Worm (Caenorhabditis elegans) whole organism, midembryonic: ENCODE results near the gene C18E9.2.

Experiments used
- T22C8.4 ChIP-seq: fragments of 200-800 bp; sonication (Bioruptor generic); IDR thresholded peaks from 2 replicates; pipeline ENCODE4 v1.3.6; 2022; ENCODE audit warnings: missing genetic modification characterization, missing compliant biosample characterization
- cog-1 ChIP-seq: sonication (generic microtip); optimal IDR thresholded peaks from 2 replicates; lab custom pipeline; 2016; ENCODE audit warnings: missing genetic modification characterization, missing compliant biosample characterization
- flt-1 ChIP-seq: fragments of 200-800 bp; sonication (Bioruptor generic); IDR thresholded peaks from 2 replicates; pipeline ENCODE4 v1.3.6; 2022; ENCODE audit warnings: missing genetic modification characterization, missing compliant biosample characterization
- klf-2 ChIP-seq: fragments of 200-800 bp; sonication (Bioruptor generic); conservative IDR thresholded peaks from 2 replicates; pipeline ENCODE4 v1.3.6; 2022; ENCODE audit warnings: missing genetic modification reagents, missing genetic modification characterization, missing compliant biosample characterization
- med-1 ChIP-seq: sonication (generic microtip); optimal IDR thresholded peaks from 2 replicates; lab custom pipeline; 2017; ENCODE audit warnings: missing genetic modification characterization, mild to moderate bottlenecking, missing compliant biosample characterization, antibody characterized with exemption, missing genetic modification reagents; ENCODE audit not compliant: insufficient read depth
- ref-1 ChIP-seq: fragments of 200-800 bp; sonication (Bioruptor generic); conservative IDR thresholded peaks from 2 replicates; pipeline ENCODE4 v1.3.6; 2022; ENCODE audit warnings: missing genetic modification reagents, missing genetic modification characterization, missing compliant biosample characterization
- tab-1 ChIP-seq: fragments of 200-800 bp; sonication (Bioruptor generic); IDR thresholded peaks from 2 replicates; pipeline ENCODE4 v1.3.6; 2022; ENCODE audit warnings: missing genetic modification characterization, missing compliant biosample characterization
- ztf-23 ChIP-seq: fragments of 200-800 bp; sonication (Bioruptor generic); IDR thresholded peaks from 2 replicates; pipeline ENCODE4 v1.3.6; 2022; ENCODE audit warnings: missing genetic modification reagents, missing genetic modification characterization, missing compliant biosample characterization
- ztf-29 ChIP-seq: fragments of 200-800 bp; sonication (Bioruptor generic); IDR thresholded peaks from 2 replicates; pipeline ENCODE4 v1.3.6; 2022; ENCODE audit warnings: missing genetic modification reagents, missing genetic modification characterization, missing compliant biosample characterization

Gene C18E9.2

ce11 chrII:8996064-8996463 is 31.3 kb downstream of the C18E9.2 start, which contains the start of gene ndub-2:
Gene ndub-2 (plus strand): TSS chrII:8996364.
- TF ChIP-seq cog-1 (tag; lab: Kevin White, UChicago) (no peak), med-1 (GFP tag; lab: Kevin White, UChicago) (no peak), ztf-23 (GFP tag; lab: Robert Waterston, UW) (no peak), tab-1 (no peak), flt-1 (GFP tag; lab: Robert Waterston, UW) (no peak), klf-2 (GFP tag; lab: Robert Waterston, UW) (no peak), ref-1 (GFP tag; lab: Robert Waterston, UW) (no peak)

DNA sequence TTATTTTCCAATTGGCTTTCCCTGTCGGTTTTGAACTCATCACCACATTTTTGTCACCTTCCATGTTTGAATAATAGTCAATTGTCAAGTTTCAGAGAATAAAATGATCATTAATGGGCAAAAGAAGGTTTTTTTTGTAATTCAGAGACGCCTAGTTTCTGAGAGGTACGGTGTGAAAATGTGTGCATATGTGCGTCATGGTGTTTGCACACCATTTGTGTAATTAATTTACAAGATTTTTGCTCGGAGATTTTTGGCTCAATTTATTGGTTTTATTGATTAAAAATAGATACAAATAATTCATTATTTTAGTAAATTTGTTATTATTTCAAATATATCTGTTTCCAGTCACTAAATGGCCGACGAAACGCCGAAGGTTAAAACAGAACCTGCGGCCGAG is 32.7 kb downstream of the C18E9.2 start, which contains the start of the genes F44G4.3 and tdp-1:
Gene F44G4.3 (minus strand): TSS at position 184 of the 400 bp plus-strand sequence.
Gene tdp-1 (plus strand): TSS at position 347 of the 400 bp plus-strand sequence.
- no peak for TF ChIP-seq tab-1
- no peak for TF ChIP-seq med-1 (GFP tag; lab: Kevin White, UChicago)
- no peak for TF ChIP-seq ztf-29 (GFP tag; lab: Robert Waterston, UW)
- no peak for TF ChIP-seq T22C8.4 (GFP tag; lab: Robert Waterston, UW)
- TF ChIP-seq flt-1 (GFP tag; lab: Robert Waterston, UW) = no peak
- no peak for TF ChIP-seq ref-1 (GFP tag; lab: Robert Waterston, UW)
- TF ChIP-seq ztf-23 (GFP tag; lab: Robert Waterston, UW) = no peak
- TF ChIP-seq klf-2 (GFP tag; lab: Robert Waterston, UW) = no peak
- TF ChIP-seq cog-1 (tag; lab: Kevin White, UChicago) = no peak

DNA sequence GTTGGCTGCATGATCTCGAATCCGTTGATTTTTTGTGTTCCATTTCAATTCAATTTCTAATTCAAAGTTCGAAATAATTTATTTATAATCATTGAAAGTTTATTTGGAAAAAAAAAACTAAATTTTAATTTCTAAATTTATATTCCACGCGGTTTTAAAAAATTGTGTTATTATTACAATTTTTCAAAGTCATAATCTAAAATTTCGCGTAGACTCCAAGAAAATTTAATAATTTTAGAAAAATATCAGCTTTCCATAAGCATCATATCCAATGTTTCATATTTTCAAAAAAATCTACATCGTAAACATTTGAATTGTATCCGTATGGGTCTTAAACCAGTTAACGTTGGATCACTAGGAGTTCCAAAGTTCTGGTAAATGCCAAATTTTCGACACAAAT is 35.5 kb downstream of the C18E9.2 start, which contains the start of gene F44G4.5:
Gene F44G4.5 (minus strand): TSS at position 101 of the 400 bp plus-strand sequence.
- no peak for TF ChIP-seq T22C8.4 (GFP tag; lab: Robert Waterston, UW)
- no peak for TF ChIP-seq cog-1 (tag; lab: Kevin White, UChicago)
- TF ChIP-seq flt-1 (GFP tag; lab: Robert Waterston, UW) = no peak
- no peak for TF ChIP-seq med-1 (GFP tag; lab: Kevin White, UChicago)
- no peak for TF ChIP-seq klf-2 (GFP tag; lab: Robert Waterston, UW)
- TF ChIP-seq ztf-23 (GFP tag; lab: Robert Waterston, UW) = no peak
- TF ChIP-seq ztf-29 (GFP tag; lab: Robert Waterston, UW) = no peak
- TF ChIP-seq ref-1 (GFP tag; lab: Robert Waterston, UW) = no peak
- no peak for TF ChIP-seq tab-1

DNA sequence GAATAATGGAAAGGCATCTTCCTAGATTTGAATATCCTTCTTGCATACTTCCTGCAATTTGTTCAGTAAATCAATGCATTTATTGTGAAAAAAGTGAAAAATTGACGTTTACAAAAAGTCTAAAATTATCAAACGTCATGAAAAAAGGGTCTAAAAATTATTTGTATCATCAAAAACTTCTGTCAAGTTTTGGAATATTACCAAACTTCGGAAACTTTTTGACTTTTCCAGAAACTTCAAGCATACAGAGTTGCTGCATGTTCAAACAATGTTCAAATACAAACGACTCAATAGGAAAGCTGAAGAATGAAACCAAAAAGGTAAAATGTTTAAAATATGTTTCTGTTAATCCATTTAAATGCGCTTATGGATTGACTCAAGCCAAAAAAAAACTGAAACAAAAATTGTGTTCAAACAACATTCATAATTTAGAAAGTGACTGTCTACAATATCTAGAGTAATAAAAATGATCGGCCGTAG is 37.0 kb downstream of the C18E9.2 start, which contains the start of gene F44G4.6:
Gene F44G4.6 (minus strand): TSS at position 51 of the 480 bp plus-strand sequence.
- TF ChIP-seq klf-2 (GFP tag; lab: Robert Waterston, UW) (no peak), ztf-23 (GFP tag; lab: Robert Waterston, UW) (no peak), med-1 (GFP tag; lab: Kevin White, UChicago) (no peak), flt-1 (GFP tag; lab: Robert Waterston, UW) (no peak), tab-1 (no peak), ztf-29 (GFP tag; lab: Robert Waterston, UW) (no peak), T22C8.4 (GFP tag; lab: Robert Waterston, UW) (no peak), ref-1 (GFP tag; lab: Robert Waterston, UW) (no peak), cog-1 (tag; lab: Kevin White, UChicago) (no peak)

DNA sequence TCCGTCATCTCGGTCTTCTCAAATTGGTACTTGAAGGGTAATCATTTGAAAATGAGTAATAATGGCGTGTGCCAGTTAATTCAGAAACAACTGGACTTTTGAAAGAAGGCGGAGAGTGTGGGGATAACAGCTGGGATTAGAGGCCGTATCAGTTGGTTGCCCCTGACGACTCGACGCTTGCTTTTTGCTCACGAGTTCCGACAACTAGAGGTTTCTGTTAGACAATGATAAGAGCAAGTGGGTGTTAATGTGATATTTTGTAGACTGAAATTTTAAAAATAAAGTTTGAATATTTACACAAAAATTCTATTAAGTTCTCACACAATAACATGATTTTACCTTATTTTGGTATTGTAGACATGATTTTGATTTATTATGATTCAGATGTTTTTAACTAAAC is 40.3 kb downstream of the C18E9.2 start, which contains the start of gene F44G4.7:
Gene F44G4.7 (minus strand): TSS at position 101 of the 400 bp plus-strand sequence.
- TF ChIP-seq ztf-23 (GFP tag; lab: Robert Waterston, UW) = no peak
- no peak for TF ChIP-seq ztf-29 (GFP tag; lab: Robert Waterston, UW)
- TF ChIP-seq klf-2 (GFP tag; lab: Robert Waterston, UW) = no peak
- TF ChIP-seq ref-1 (GFP tag; lab: Robert Waterston, UW) = no peak
- TF ChIP-seq med-1 (GFP tag; lab: Kevin White, UChicago) = no peak
- TF ChIP-seq T22C8.4 (GFP tag; lab: Robert Waterston, UW) = no peak
- TF ChIP-seq tab-1 = no peak
- no peak for TF ChIP-seq cog-1 (tag; lab: Kevin White, UChicago)
- no peak for TF ChIP-seq flt-1 (GFP tag; lab: Robert Waterston, UW)

DNA sequence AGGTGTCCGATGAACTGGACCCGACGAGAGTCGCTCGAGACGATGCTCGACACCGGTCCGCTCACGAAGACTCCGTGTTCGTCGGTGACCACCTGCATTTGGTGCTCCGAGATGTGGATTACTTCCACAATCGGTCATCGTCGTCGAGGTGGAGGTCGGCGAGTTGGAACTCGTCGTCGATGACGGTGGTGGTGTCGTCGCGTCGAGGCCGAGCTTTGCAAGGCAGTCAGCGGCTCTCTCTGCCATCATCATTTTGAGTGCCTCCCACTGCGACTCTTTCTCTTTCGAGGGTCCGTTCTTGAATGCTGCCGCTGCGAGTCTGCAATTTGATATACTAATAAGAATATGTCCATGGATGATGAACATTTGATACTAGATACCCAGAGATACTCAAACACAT is 42.9 kb downstream of the C18E9.2 start:
- TF ChIP-seq klf-2 (GFP tag; lab: Robert Waterston, UW) = no peak
- no peak for TF ChIP-seq ref-1 (GFP tag; lab: Robert Waterston, UW)
- TF ChIP-seq ztf-23 (GFP tag; lab: Robert Waterston, UW) = no peak
- no peak for TF ChIP-seq tab-1
- TF ChIP-seq cog-1 (tag; lab: Kevin White, UChicago) = no peak
- no peak for TF ChIP-seq flt-1 (GFP tag; lab: Robert Waterston, UW)
- TF ChIP-seq med-1 (GFP tag; lab: Kevin White, UChicago) = no peak
- no peak for TF ChIP-seq ztf-29 (GFP tag; lab: Robert Waterston, UW)
- TF ChIP-seq T22C8.4 (GFP tag; lab: Robert Waterston, UW) = no peak

- TF ChIP-seq klf-2 (GFP tag; lab: Robert Waterston, UW) (no peak), med-1 (GFP tag; lab: Kevin White, UChicago) (no peak), T22C8.4 (GFP tag; lab: Robert Waterston, UW) (no peak), cog-1 (tag; lab: Kevin White, UChicago) (no peak), ztf-29 (GFP tag; lab: Robert Waterston, UW) (no peak), flt-1 (GFP tag; lab: Robert Waterston, UW) (no peak), ztf-23 (GFP tag; lab: Robert Waterston, UW) (no peak), tab-1 (no peak), ref-1 (GFP tag; lab: Robert Waterston, UW) (no peak)
Observed at ce11 chrII:9009976-9010702, 45.3 kb downstream of the C18E9.2 start.

- no peak for TF ChIP-seq ref-1 (GFP tag; lab: Robert Waterston, UW)
Observed at ce11 chrII:9010708-9011107, 45.9 kb downstream of the C18E9.2 start.
